Worm (Caenorhabditis elegans) whole organism, L4/young adult: ENCODE results near the gene C35A5.4.

Experiments
- W03F9.2 ChIP-seq: fragments of 150-350 bp; optimal IDR thresholded peaks from 2 replicates; lab custom pipeline; 2014; ENCODE audit warnings: missing biosample characterization, missing genetic modification characterization
- him-1 ChIP-seq: sonication (generic microtip); optimal IDR thresholded peaks from 2 replicates; lab custom pipeline; 2016; ENCODE audit warnings: missing genotype, missing genetic modification reagents, missing genetic modification characterization, missing compliant biosample characterization

ce11 chrV:10478097-10478828, 18.6 kb upstream of the C35A5.4 start, which contains the start of the genes crp-1 and Y32F6B.9:
- TF ChIP-seq him-1 (tag; lab: Kevin White, UChicago) (no peak), W03F9.2 (tag; lab: Kevin White, UChicago) (no peak)
